Fruit fly (Drosophila melanogaster) whole organism, pupa: ENCODE results near the gene CG11248.

Source experiments
- CG10348 ChIP-seq: fragments of 200-800 bp; sonication (Bioruptor generic); IDR thresholded peaks from 2 replicates; pipeline ENCODE4 v1.3.6; 2022; ENCODE audit warnings: missing biosample characterization, missing genetic modification characterization
- CG14655 ChIP-seq: fragments of 200-800 bp; sonication (Bioruptor generic); optimal IDR thresholded peaks from 3 replicates; lab custom pipeline; 2017; ENCODE audit warnings: mild to moderate bottlenecking, missing biosample characterization, missing genetic modification reagents, missing genetic modification characterization
- CG4496 ChIP-seq: fragments of 200-800 bp; sonication (Bioruptor generic); IDR thresholded peaks from 3 replicates; pipeline ENCODE4 v1.3.6; 2022; ENCODE audit warnings: missing biosample characterization, missing genetic modification characterization
- D1 ChIP-seq: fragments of 200-800 bp; sonication (Bioruptor generic); optimal IDR thresholded peaks from 2 replicates; lab custom pipeline; 2018; ENCODE audit warnings: missing biosample characterization, mild to moderate bottlenecking, missing genetic modification characterization, moderate library complexity
- Ets98B ChIP-seq: fragments of 200-800 bp; sonication (Bioruptor generic); IDR thresholded peaks from 2 replicates; pipeline ENCODE4 v1.3.6; 2022; ENCODE audit warnings: missing biosample characterization, missing genetic modification characterization
- fd96Ca ChIP-seq: fragments of 200-800 bp; sonication (Bioruptor generic); IDR thresholded peaks from 3 replicates; pipeline ENCODE4 v1.3.6; 2022; ENCODE audit warnings: missing biosample characterization, missing genetic modification characterization
- gl ChIP-seq: fragments of 200-800 bp; sonication (Bioruptor generic); optimal IDR thresholded peaks from 2 replicates; lab custom pipeline; 2018; ENCODE audit warnings: missing biosample characterization, mild to moderate bottlenecking, missing genetic modification characterization

- TF ChIP-seq fd96Ca (GFP tag; lab: Robert Waterston, UW) = no peak
- no peak for TF ChIP-seq CG10348 (GFP tag; lab: Robert Waterston, UW)
- no peak for TF ChIP-seq gl (tag; lab: Kevin White, UChicago)
- TF ChIP-seq CG14655 = no peak
- peak; percentile 66 for TF ChIP-seq D1 (tag; lab: Kevin White, UChicago)
- TF ChIP-seq CG4496 (GFP tag; lab: Robert Waterston, UW) = no peak
- TF ChIP-seq Ets98B (GFP tag; lab: Robert Waterston, UW) = no peak
Observed at dm6 chr3L:21652768-21653167, 27.1 kb upstream of the CG11248 start.
